Fruit fly (Drosophila melanogaster): Measurements from ENCODE around the gene PpD3.

PpD3 gene

dm6 chr3R:9740713-9741112 lies 7.0 kb upstream of the PpD3 start, which contains the start of gene Pnn (continued):
- TF ChIP-seq CG1792 (GFP tag; optimal IDR thresholded peaks at IDR 0.05), result no peak
- peak; percentile 87 for TF ChIP-seq hbn (GFP tag; IDR thresholded peaks at IDR 0.05; ENCODE audit: partially characterized antibody)
- no peak for TF ChIP-seq Neu2 (GFP tag; optimal IDR thresholded peaks at IDR 0.05; ENCODE audit: borderline replicate concordance)
- no peak for TF ChIP-seq Meics (GFP tag; optimal IDR thresholded peaks at IDR 0.05)
- TF ChIP-seq CG17912 (GFP tag; optimal IDR thresholded peaks at IDR 0.05), result no peak
- no peak for TF ChIP-seq CG12219 (GFP tag; optimal IDR thresholded peaks at IDR 0.05)
- no peak for TF ChIP-seq hth (optimal IDR thresholded peaks at IDR 0.05)
- TF ChIP-seq CG17802 (tag; optimal IDR thresholded peaks at IDR 0.05), result no peak
- TF ChIP-seq slp2 (GFP tag; optimal IDR thresholded peaks at IDR 0.05), result no peak
- TF ChIP-seq B-H2 (GFP tag; optimal IDR thresholded peaks at IDR 0.05), result peak; percentile 21
- TF ChIP-seq CG1832 (GFP tag; optimal IDR thresholded peaks at IDR 0.05), result no peak
- no peak for TF ChIP-seq bigmax (GFP tag; optimal IDR thresholded peaks at IDR 0.05)
- TF ChIP-seq ems (GFP tag; optimal IDR thresholded peaks at IDR 0.05), result no peak
- peak; percentile 17 for TF ChIP-seq CG18262 (tag; optimal IDR thresholded peaks at IDR 0.05)
- no peak for TF ChIP-seq CG15073 (GFP tag; optimal IDR thresholded peaks at IDR 0.05)
- peak; percentile 42 for TF ChIP-seq CG2712 (tag; optimal IDR thresholded peaks at IDR 0.05)
- no peak for TF ChIP-seq Max (GFP tag; optimal IDR thresholded peaks at IDR 0.05)
- TF ChIP-seq CG10267 (tag; optimal IDR thresholded peaks at IDR 0.05), result peak; percentile 40
- TF ChIP-seq gcm (GFP tag; optimal IDR thresholded peaks at IDR 0.05), result no peak
- TF ChIP-seq CG18599 (GFP tag; optimal IDR thresholded peaks at IDR 0.05), result no peak
- no peak for TF ChIP-seq lbe (GFP tag; optimal IDR thresholded peaks at IDR 0.05)
- no peak for TF ChIP-seq Doc2 (GFP tag; IDR thresholded peaks at IDR 0.05)
- TF ChIP-seq Ets65A (GFP tag), result no peak
- no peak for TF ChIP-seq Nf-YB (GFP tag; optimal IDR thresholded peaks at IDR 0.05)
- no peak for TF ChIP-seq sima (GFP tag; optimal IDR thresholded peaks at IDR 0.05)
- no peak for TF ChIP-seq ftz-f1 (GFP tag; optimal IDR thresholded peaks at IDR 0.05)
- no peak for TF ChIP-seq wdn (GFP tag; IDR thresholded peaks at IDR 0.05)
- TF ChIP-seq CG11093 (GFP tag; IDR thresholded peaks at IDR 0.05), result no peak
- TF ChIP-seq Atf3 (GFP tag; optimal IDR thresholded peaks at IDR 0.05), result no peak
- no peak for TF ChIP-seq dimm (GFP tag; IDR thresholded peaks at IDR 0.05)
- no peak for TF ChIP-seq CG15269 (tag; optimal IDR thresholded peaks at IDR 0.05)
- TF ChIP-seq stc (GFP tag; IDR thresholded peaks at IDR 0.05), result no peak
- TF ChIP-seq mam (GFP tag; optimal IDR thresholded peaks at IDR 0.05), result no peak
- peak; percentile 32 for TF ChIP-seq stwl (tag; optimal IDR thresholded peaks at IDR 0.05)
- no peak for TF ChIP-seq ken (GFP tag; IDR thresholded peaks at IDR 0.05)
- TF ChIP-seq ttk (GFP tag; IDR thresholded peaks at IDR 0.05), result no peak
- no peak for TF ChIP-seq Fer3 (tag; optimal IDR thresholded peaks at IDR 0.05)
- TF ChIP-seq dmrt11E (tag; optimal IDR thresholded peaks at IDR 0.05), result no peak
- no peak for TF ChIP-seq CG18764 (GFP tag; optimal IDR thresholded peaks at IDR 0.05)
- TF ChIP-seq Blimp-1 (GFP tag; optimal IDR thresholded peaks at IDR 0.05), result no peak
- no peak for TF ChIP-seq CG18619 (GFP tag; optimal IDR thresholded peaks at IDR 0.05)
- TF ChIP-seq CG14860 (GFP tag; IDR thresholded peaks at IDR 0.05; ENCODE audit: partially characterized antibody), result peak; percentile 81
- TF ChIP-seq CG6683 (GFP tag; optimal IDR thresholded peaks at IDR 0.05), result no peak

dm6 chr3R:9743217-9743616 lies 4.5 kb upstream of the PpD3 start, which contains the start of gene CG31415:
CG31415 (plus strand) TSS chr3R:9743517.
- TF ChIP-seq CG2116 (GFP tag; optimal IDR thresholded peaks at IDR 0.05) (no peak), sens (GFP tag) (peak; percentile 62), CG15514 (GFP tag; optimal IDR thresholded peaks at IDR 0.05) (no peak), CG4424 (GFP tag; optimal IDR thresholded peaks at IDR 0.05) (no peak), Med (GFP tag) (peak; percentile 22), CG2889 (GFP tag; IDR thresholded peaks at IDR 0.05) (no peak), CG13123 (GFP tag; optimal IDR thresholded peaks at IDR 0.05) (no peak), Ptx1 (GFP tag; IDR thresholded peaks at IDR 0.05) (no peak), Sry-δ (GFP tag; optimal IDR thresholded peaks at IDR 0.05) (no peak), lmd (GFP tag; IDR thresholded peaks at IDR 0.05) (no peak)

Data from whole organism, embryonic.